Worm (Caenorhabditis elegans) whole organism, young adult: ENCODE measurements around the gene T08B1.1.

Source experiments
- B0019.2 ChIP-seq: fragments of 200-800 bp; sonication (Bioruptor generic); conservative IDR thresholded peaks from 2 replicates; pipeline ENCODE4 v1.3.6; 2022; ENCODE audit warnings: missing genetic modification reagents, missing genetic modification characterization, missing compliant biosample characterization
- B0261.1 ChIP-seq: sonication (generic microtip); optimal IDR thresholded peaks from 2 replicates; lab custom pipeline; 2016; ENCODE audit warnings: mild to moderate bottlenecking, missing genetic modification characterization, moderate library complexity, missing compliant biosample characterization
- C17E4.6 ChIP-seq: fragments of 200-800 bp; sonication (Bioruptor generic); IDR thresholded peaks from 2 replicates; pipeline ENCODE4 v1.3.6; 2022; ENCODE audit warnings: missing genetic modification reagents, missing genetic modification characterization, missing compliant biosample characterization
- D2030.7 ChIP-seq: fragments of 200-800 bp; sonication (Bioruptor generic); IDR thresholded peaks from 2 replicates; pipeline ENCODE4 v1.3.6; 2022; ENCODE audit warnings: missing genetic modification reagents, missing genetic modification characterization, missing compliant biosample characterization
- F49E8.2 ChIP-seq: sonication (generic microtip); optimal IDR thresholded peaks from 3 replicates; lab custom pipeline; 2017; ENCODE audit warnings: missing genetic modification characterization, mild to moderate bottlenecking, missing compliant biosample characterization, antibody characterized with exemption, moderate library complexity; ENCODE audit not compliant: insufficient read depth
- F52B5.7 ChIP-seq: sonication (generic microtip); optimal IDR thresholded peaks from 2 replicates; lab custom pipeline; 2016; ENCODE audit warnings: mild to moderate bottlenecking, missing genetic modification characterization, missing compliant biosample characterization
- F55B11.4 ChIP-seq: sonication (generic microtip); optimal IDR thresholded peaks from 2 replicates; lab custom pipeline; 2016; ENCODE audit warnings: missing compliant biosample characterization, missing genetic modification characterization, borderline replicate concordance; ENCODE audit not compliant: insufficient read depth
- K11D2.4 ChIP-seq: fragments of 200-800 bp; sonication (Bioruptor generic); IDR thresholded peaks from 2 replicates; pipeline ENCODE4 v1.3.6; 2022; ENCODE audit warnings: missing genetic modification reagents, missing genetic modification characterization, missing compliant biosample characterization
- K12H6.12 ChIP-seq: fragments of 200-800 bp; sonication (Bioruptor generic); optimal IDR thresholded peaks from 2 replicates; lab custom pipeline; 2018; ENCODE audit warnings: mild to moderate bottlenecking, missing genetic modification characterization, missing compliant biosample characterization
- T07F8.4 ChIP-seq: sonication (generic microtip); optimal IDR thresholded peaks from 2 replicates; lab custom pipeline; 2016; ENCODE audit warnings: mild to moderate bottlenecking, missing genetic modification characterization, moderate library complexity, missing compliant biosample characterization
- T26A5.8 ChIP-seq: sonication (generic microtip); optimal IDR thresholded peaks from 2 replicates; lab custom pipeline; 2016; ENCODE audit warnings: missing genetic modification characterization, missing compliant biosample characterization
- Y53F4B.3 ChIP-seq: fragments of 200-800 bp; sonication (Bioruptor generic); IDR thresholded peaks from 2 replicates; pipeline ENCODE4 v1.3.6; 2022; ENCODE audit warnings: missing genetic modification reagents, missing genetic modification characterization, missing compliant biosample characterization
- ZK185.1 ChIP-seq: sonication (generic microtip); optimal IDR thresholded peaks from 2 replicates; lab custom pipeline; 2016; ENCODE audit warnings: mild to moderate bottlenecking, missing genetic modification characterization, missing compliant biosample characterization; ENCODE audit not compliant: poor library complexity, severe bottlenecking
- ama-1 ChIP-seq, 3 experiments: fragments of 150-350 bp in 1 of 3; sonication (generic microtip) in 2 of 3; optimal IDR thresholded peaks; 2 replicates each; lab custom pipeline; 2014 to 2018; ENCODE audit warnings: missing biosample characterization in 2 of 3, missing genetic modification characterization in 2 of 3, missing genetic modification reagents in 2 of 3
- atf-7 ChIP-seq: sonication (generic microtip); optimal IDR thresholded peaks from 2 replicates; lab custom pipeline; 2017; ENCODE audit warnings: mild to moderate bottlenecking, missing genetic modification characterization, missing compliant biosample characterization
- athp-1 ChIP-seq: sonication (generic microtip); optimal IDR thresholded peaks from 2 replicates; lab custom pipeline; 2017; ENCODE audit warnings: mild to moderate bottlenecking, missing genetic modification characterization, missing compliant biosample characterization
- attf-5 ChIP-seq: fragments of 200-800 bp; sonication (Bioruptor generic); optimal IDR thresholded peaks from 2 replicates; lab custom pipeline; 2018; ENCODE audit warnings: mild to moderate bottlenecking, missing genetic modification characterization, missing compliant biosample characterization
- attf-6 ChIP-seq: fragments of 200-800 bp; sonication (Bioruptor generic); IDR thresholded peaks from 2 replicates; pipeline ENCODE4 v1.3.6; 2022; ENCODE audit warnings: missing genetic modification reagents, missing genetic modification characterization, missing compliant biosample characterization
- ceh-100 ChIP-seq: fragments of 200-800 bp; sonication (Bioruptor generic); IDR thresholded peaks from 2 replicates; pipeline ENCODE4 v1.3.6; 2022; ENCODE audit warnings: missing genetic modification reagents, missing genetic modification characterization, missing compliant biosample characterization
- ceh-27 ChIP-seq: fragments of 200-800 bp; sonication (Bioruptor generic); optimal IDR thresholded peaks from 2 replicates; lab custom pipeline; 2018; ENCODE audit warnings: mild to moderate bottlenecking, missing genetic modification characterization, moderate library complexity, missing compliant biosample characterization
- ceh-91 ChIP-seq: fragments of 200-800 bp; sonication (Bioruptor generic); IDR thresholded peaks from 2 replicates; pipeline ENCODE4 v1.3.6; 2022; ENCODE audit warnings: missing genetic modification reagents, missing genetic modification characterization, missing compliant biosample characterization
- chd-7 ChIP-seq: sonication (generic microtip); optimal IDR thresholded peaks from 2 replicates; lab custom pipeline; 2016; ENCODE audit warnings: mild to moderate bottlenecking, missing genetic modification characterization, moderate library complexity, missing compliant biosample characterization
- die-1 ChIP-seq: sonication (generic microtip); optimal IDR thresholded peaks from 2 replicates; lab custom pipeline; 2016; ENCODE audit warnings: missing genotype, mild to moderate bottlenecking, missing genetic modification characterization, missing compliant biosample characterization
- dpff-1 ChIP-seq: sonication (generic microtip); optimal IDR thresholded peaks from 2 replicates; lab custom pipeline; 2017; ENCODE audit warnings: mild to moderate bottlenecking, missing genetic modification characterization, missing compliant biosample characterization
- fkh-3 ChIP-seq: sonication (generic microtip); optimal IDR thresholded peaks from 2 replicates; lab custom pipeline; 2016; ENCODE audit warnings: mild to moderate bottlenecking, missing genetic modification characterization, missing compliant biosample characterization
- him-1 ChIP-seq: sonication (generic microtip); optimal IDR thresholded peaks from 2 replicates; lab custom pipeline; 2016; ENCODE audit warnings: missing genotype, missing genetic modification reagents, missing genetic modification characterization, missing compliant biosample characterization
- hlh-12 ChIP-seq: sonication (generic microtip); optimal IDR thresholded peaks from 2 replicates; lab custom pipeline; 2016; ENCODE audit warnings: missing genetic modification characterization, missing compliant biosample characterization
- hmg-20 ChIP-seq: fragments of 200-800 bp; sonication (Bioruptor generic); IDR thresholded peaks from 2 replicates; pipeline ENCODE4 v1.3.6; 2022; ENCODE audit warnings: missing genetic modification reagents, missing genetic modification characterization, missing compliant biosample characterization
- hsf-1 ChIP-seq: fragments of 200-800 bp; sonication (Bioruptor generic); IDR thresholded peaks from 2 replicates; pipeline ENCODE4 v1.3.6; 2022; ENCODE audit warnings: missing genetic modification reagents, missing genetic modification characterization, missing compliant biosample characterization
- lag-1 ChIP-seq: fragments of 200-800 bp; sonication (Bioruptor generic); IDR thresholded peaks from 2 replicates; pipeline ENCODE4 v1.3.6; 2022; ENCODE audit warnings: missing genetic modification reagents, missing genetic modification characterization, missing compliant biosample characterization
- let-526 ChIP-seq: fragments of 200-800 bp; sonication (Bioruptor generic); IDR thresholded peaks from 2 replicates; pipeline ENCODE4 v1.3.6; 2022; ENCODE audit warnings: missing genetic modification reagents, missing genetic modification characterization, missing compliant biosample characterization
- let-607 ChIP-seq, 2 experiments: fragments of 200-800 bp in 1 of 2; sonication (Bioruptor generic) in 1 of 2; sonication (generic microtip) in 1 of 2; optimal IDR thresholded peaks; 2 replicates each; lab custom pipeline; 2016 to 2018; ENCODE audit warnings: mild to moderate bottlenecking in 2 of 2, missing compliant biosample characterization in 2 of 2, missing genetic modification characterization in 2 of 2, moderate library complexity in 2 of 2, missing genotype in 1 of 2
- lsl-1 ChIP-seq: fragments of 200-800 bp; sonication (Bioruptor generic); optimal IDR thresholded peaks from 2 replicates; lab custom pipeline; 2018; ENCODE audit warnings: mild to moderate bottlenecking, missing genetic modification characterization, moderate library complexity, missing compliant biosample characterization
- madf-3 ChIP-seq: fragments of 200-800 bp; sonication (Bioruptor generic); IDR thresholded peaks from 2 replicates; pipeline ENCODE4 v1.3.6; 2022; ENCODE audit warnings: missing genetic modification reagents, missing genetic modification characterization, missing compliant biosample characterization
- madf-8 ChIP-seq: fragments of 200-800 bp; sonication (Bioruptor generic); conservative IDR thresholded peaks from 2 replicates; pipeline ENCODE4 v1.3.6; 2022; ENCODE audit warnings: missing genetic modification reagents, missing genetic modification characterization, missing compliant biosample characterization
- nfyb-1 ChIP-seq: fragments of 200-800 bp; sonication (Bioruptor generic); IDR thresholded peaks from 2 replicates; pipeline ENCODE4 v1.3.6; 2022; ENCODE audit warnings: missing genetic modification reagents, missing genetic modification characterization, missing compliant biosample characterization
- nhr-90 ChIP-seq: sonication (generic microtip); optimal IDR thresholded peaks from 2 replicates; lab custom pipeline; 2016; ENCODE audit warnings: missing genotype, mild to moderate bottlenecking, missing genetic modification characterization, missing compliant biosample characterization
- rpc-1 ChIP-seq, 2 experiments: fragments of 150-350 bp in 1 of 2; sonication (generic microtip) in 1 of 2; optimal IDR thresholded peaks; 2 replicates each; lab custom pipeline; 2014 to 2018; ENCODE audit warnings: missing biosample characterization in 1 of 2, missing genetic modification characterization in 1 of 2, missing genetic modification reagents in 1 of 2, missing genotype in 1 of 2
- snpc-1.3 ChIP-seq: sonication (generic microtip); optimal IDR thresholded peaks from 2 replicates; lab custom pipeline; 2017; ENCODE audit warnings: missing genetic modification characterization, mild to moderate bottlenecking, missing compliant biosample characterization, antibody characterized with exemption, moderate library complexity, missing genotype, missing genetic modification reagents; ENCODE audit not compliant: insufficient read depth
- snpc-4 ChIP-seq, 5 experiments: fragments of 150-350 bp in 1 of 5; sonication (generic microtip) in 4 of 5; optimal IDR thresholded peaks; 2 replicates each; lab custom pipeline; 2014 to 2018; ENCODE audit warnings: missing genetic modification characterization in 5 of 5, missing biosample characterization in 3 of 5, antibody characterized with exemption in 2 of 5, mild to moderate bottlenecking in 2 of 5, missing compliant biosample characterization in 2 of 5, missing genotype in 2 of 5, moderate library complexity in 2 of 5, missing genetic modification reagents in 1 of 5
- unc-130 ChIP-seq: sonication (generic microtip); optimal IDR thresholded peaks from 2 replicates; lab custom pipeline; 2016; ENCODE audit warnings: missing genetic modification reagents, missing genetic modification characterization, missing compliant biosample characterization
- ztf-18 ChIP-seq: sonication (generic microtip); optimal IDR thresholded peaks from 2 replicates; lab custom pipeline; 2016; ENCODE audit warnings: missing genotype, mild to moderate bottlenecking, missing genetic modification characterization, missing compliant biosample characterization
- ztf-22 ChIP-seq: fragments of 200-800 bp; sonication (Bioruptor generic); optimal IDR thresholded peaks from 2 replicates; lab custom pipeline; 2018; ENCODE audit warnings: mild to moderate bottlenecking, missing genetic modification characterization, moderate library complexity, missing compliant biosample characterization
- ztf-25 ChIP-seq: fragments of 200-800 bp; sonication (Bioruptor generic); IDR thresholded peaks from 2 replicates; pipeline ENCODE4 v1.3.6; 2022; ENCODE audit warnings: missing genetic modification reagents, missing genetic modification characterization, missing compliant biosample characterization
- ztf-26 ChIP-seq: sonication (generic microtip); optimal IDR thresholded peaks from 2 replicates; lab custom pipeline; 2017; ENCODE audit warnings: missing genetic modification characterization, missing compliant biosample characterization
- ztf-3 ChIP-seq: fragments of 200-800 bp; sonication (Bioruptor generic); optimal IDR thresholded peaks from 2 replicates; lab custom pipeline; 2018; ENCODE audit warnings: mild to moderate bottlenecking, missing genetic modification characterization, missing compliant biosample characterization

The T08B1.1 gene

DNA sequence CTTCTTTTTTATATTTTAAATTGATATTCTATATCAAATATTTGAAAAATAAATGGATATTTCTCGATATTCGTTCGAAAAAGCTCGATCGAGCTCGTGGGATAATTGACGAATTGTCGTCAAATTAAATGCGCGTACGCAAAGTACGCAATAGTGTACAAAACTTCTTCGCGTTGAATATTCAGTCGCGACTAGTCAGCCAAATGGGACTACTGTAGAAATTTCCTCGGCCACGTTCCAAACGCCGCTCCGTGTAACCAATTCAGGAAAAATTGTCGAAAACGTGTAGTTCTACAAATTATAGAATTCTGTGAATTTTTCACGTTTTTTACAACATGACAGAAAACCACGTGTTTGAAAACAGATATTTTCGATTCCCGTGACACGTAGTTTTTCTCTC, 21.6 kb upstream of the T08B1.1 start (continued):
- TF ChIP-seq attf-6 (GFP tag; lab: Robert Waterston, UW) (0 out of 2 replicates have a peak, but pooled peaks have one; percentile 36), hlh-12 (tag; lab: Kevin White, UChicago) (no peak), rpc-1 (optimal IDR thresholded peaks at IDR 0.05; lab: Kevin White, UChicago) (no peak), rpc-1 (tag; optimal IDR thresholded peaks at IDR 0.05; lab: Kevin White, UChicago) (no peak), Y53F4B.3 (GFP tag; lab: Robert Waterston, UW) (peak; percentile 41; the same call in 1 of the 2 replicates), ceh-100 (GFP tag; lab: Robert Waterston, UW) (peak; percentile 56; the same call in 1 of the 2 replicates), ztf-3 (GFP tag; lab: Kevin White, UChicago) (no peak), him-1 (tag; lab: Kevin White, UChicago) (peak; percentile 72), F52B5.7 (tag; lab: Kevin White, UChicago) (no peak), ztf-22 (GFP tag; lab: Kevin White, UChicago) (no peak), hsf-1 (GFP tag; lab: Robert Waterston, UW) (no peak), madf-3 (GFP tag; lab: Robert Waterston, UW) (0 out of 2 replicates have a peak, but pooled peaks have one; percentile 35), ztf-25 (GFP tag; lab: Robert Waterston, UW) (peak; percentile 85; the same call in 1 of the 2 replicates), K12H6.12 (no peak), B0019.2 (peak; percentile 81), nfyb-1 (GFP tag; lab: Robert Waterston, UW) (peak; percentile 67; the same call in 1 of the 2 replicates), T26A5.8 (no peak), snpc-1.3 (tag; lab: Kevin White, UChicago) (peak; percentile 44), chd-7 (tag; lab: Kevin White, UChicago) (no peak), ama-1 (optimal IDR thresholded peaks at IDR 0.05; lab: Kevin White, UChicago) (no peak), ama-1 (GFP tag; optimal IDR thresholded peaks at IDR 0.05; lab: Kevin White, UChicago) (no peak), hmg-20 (no peak), athp-1 (peak; percentile 68), F55B11.4 (tag; lab: Kevin White, UChicago) (no peak), fkh-3 (tag; lab: Kevin White, UChicago) (no peak), ceh-91 (peak; percentile 89), K11D2.4 (GFP tag; lab: Robert Waterston, UW) (no peak), die-1 (tag; lab: Kevin White, UChicago) (no peak), D2030.7 (peak; percentile 90), madf-8 (GFP tag; lab: Robert Waterston, UW) (peak; percentile 84), ztf-18 (tag; lab: Kevin White, UChicago) (peak; percentile 36), B0261.1 (no peak), let-607 (tag; optimal IDR thresholded peaks at IDR 0.05; lab: Kevin White, UChicago) (peak; percentile 44 to 87), ceh-27 (GFP tag; lab: Kevin White, UChicago) (peak; percentile 43), nhr-90 (tag; lab: Kevin White, UChicago) (peak; percentile 0), dpff-1 (no peak), ztf-26 (no peak), attf-5 (GFP tag; lab: Kevin White, UChicago) (peak; percentile 69), lag-1 (GFP tag; lab: Robert Waterston, UW) (no peak), ZK185.1 (tag; lab: Kevin White, UChicago) (no peak), atf-7 (tag; lab: Kevin White, UChicago) (no peak), let-526 (GFP tag; lab: Robert Waterston, UW) (0 out of 2 replicates have a peak, but pooled peaks have one; percentile 52), C17E4.6 (GFP tag; lab: Robert Waterston, UW) (no peak), F49E8.2 (tag; lab: Kevin White, UChicago) (peak; percentile 71), lsl-1 (peak; percentile 93), T07F8.4 (tag; lab: Kevin White, UChicago) (no peak), snpc-4 (GFP tag; optimal IDR thresholded peaks at IDR 0.05; lab: Kevin White, UChicago) (peak; percentile 29), snpc-4 (tag; optimal IDR thresholded peaks at IDR 0.05; lab: Kevin White, UChicago) (peak in 2 of 4 experiments; percentile 25 to 30), unc-130 (GFP tag; lab: Kevin White, UChicago) (peak; percentile 87)
